Worm (Caenorhabditis elegans) whole organism, L2 larva: Measurements from ENCODE around the gene F37C12.14.

Experiments used
- Y55F3AM.14 ChIP-seq: fragments of 200-800 bp; sonication (Bioruptor generic); optimal IDR thresholded peaks from 2 replicates; lab custom pipeline; 2018; ENCODE audit warnings: mild to moderate bottlenecking, missing genetic modification characterization, missing compliant biosample characterization
- ZK546.5 ChIP-seq: sonication (generic microtip); optimal IDR thresholded peaks from 2 replicates; lab custom pipeline; 2017; ENCODE audit warnings: missing biosample characterization, missing genetic modification characterization
- alr-1 ChIP-seq: fragments of 150-350 bp; optimal IDR thresholded peaks from 2 replicates; lab custom pipeline; 2014; ENCODE audit warnings: missing biosample characterization, missing genetic modification characterization
- ama-1 ChIP-seq: fragments of 150-350 bp; optimal IDR thresholded peaks from 2 replicates; lab custom pipeline; 2018; ENCODE audit warnings: inconsistent platforms
- blmp-1 ChIP-seq: sonication (generic microtip); optimal IDR thresholded peaks from 2 replicates; lab custom pipeline; 2017; ENCODE audit warnings: missing genetic modification characterization, mild to moderate bottlenecking, missing compliant biosample characterization, antibody characterized with exemption, moderate library complexity; ENCODE audit not compliant: insufficient read depth
- ceh-82 ChIP-seq: fragments of 150-350 bp; optimal IDR thresholded peaks from 2 replicates; lab custom pipeline; 2014; ENCODE audit warnings: missing biosample characterization, missing genetic modification characterization
- crh-2 ChIP-seq: sonication (generic microtip); optimal IDR thresholded peaks from 2 replicates; lab custom pipeline; 2017; ENCODE audit warnings: missing biosample characterization, missing genetic modification characterization
- egl-27 ChIP-seq: sonication (generic microtip); optimal IDR thresholded peaks from 3 replicates; lab custom pipeline; 2017; ENCODE audit warnings: missing biosample characterization, missing genetic modification reagents, missing genetic modification characterization
- elt-3 ChIP-seq: sonication (generic microtip); optimal IDR thresholded peaks from 2 replicates; lab custom pipeline; 2017; ENCODE audit warnings: missing biosample characterization, missing genetic modification characterization
- gmeb-1 ChIP-seq: fragments of 150-350 bp; optimal IDR thresholded peaks from 2 replicates; lab custom pipeline; 2014; ENCODE audit warnings: missing biosample characterization, missing genetic modification characterization
- lin-11 ChIP-seq: fragments of 150-350 bp; sonication (generic microtip); optimal IDR thresholded peaks from 2 replicates; lab custom pipeline; 2014; ENCODE audit warnings: missing biosample characterization, missing genetic modification characterization, inconsistent platforms, mixed read lengths
- lin-13 ChIP-seq: fragments of 150-350 bp; optimal IDR thresholded peaks from 2 replicates; lab custom pipeline; 2014; ENCODE audit warnings: missing biosample characterization, missing genetic modification reagents, missing genetic modification characterization
- lin-39 ChIP-seq: fragments of 150-350 bp; optimal IDR thresholded peaks from 2 replicates; lab custom pipeline; 2014; ENCODE audit warnings: missing biosample characterization, missing genetic modification reagents, missing genetic modification characterization
- mab-5 ChIP-seq: fragments of 150-350 bp; optimal IDR thresholded peaks from 2 replicates; lab custom pipeline; 2014; ENCODE audit warnings: missing biosample characterization, missing genetic modification characterization
- mbf-1 ChIP-seq: sonication (generic microtip); optimal IDR thresholded peaks from 2 replicates; lab custom pipeline; 2017; ENCODE audit warnings: missing biosample characterization, missing genetic modification characterization
- nhr-10 ChIP-seq: sonication (generic microtip); optimal IDR thresholded peaks from 2 replicates; lab custom pipeline; 2017; ENCODE audit warnings: missing biosample characterization, missing genetic modification characterization
- nhr-11 ChIP-seq: fragments of 150-350 bp; optimal IDR thresholded peaks from 2 replicates; lab custom pipeline; 2014; ENCODE audit warnings: missing biosample characterization, missing genetic modification characterization
- nhr-12 ChIP-seq: fragments of 150-350 bp; optimal IDR thresholded peaks from 2 replicates; lab custom pipeline; 2014; ENCODE audit warnings: missing biosample characterization, missing genetic modification characterization
- nhr-129 ChIP-seq: fragments of 150-350 bp; optimal IDR thresholded peaks from 2 replicates; lab custom pipeline; 2014; ENCODE audit warnings: missing biosample characterization, missing genetic modification characterization
- nhr-21 ChIP-seq: fragments of 150-350 bp; optimal IDR thresholded peaks from 2 replicates; lab custom pipeline; 2014; ENCODE audit warnings: missing biosample characterization, missing genetic modification characterization
- nhr-23 ChIP-seq: fragments of 150-350 bp; optimal IDR thresholded peaks from 2 replicates; lab custom pipeline; 2014; ENCODE audit warnings: missing biosample characterization, missing genetic modification reagents, missing genetic modification characterization
- nhr-6 ChIP-seq: fragments of 150-350 bp; optimal IDR thresholded peaks from 2 replicates; lab custom pipeline; 2014; ENCODE audit warnings: missing biosample characterization, missing genetic modification characterization
- nhr-77 ChIP-seq: fragments of 150-350 bp; optimal IDR thresholded peaks from 2 replicates; lab custom pipeline; 2014; ENCODE audit warnings: missing biosample characterization, missing genetic modification characterization
- peb-1 ChIP-seq: fragments of 150-350 bp; optimal IDR thresholded peaks from 2 replicates; lab custom pipeline; 2014; ENCODE audit warnings: missing biosample characterization, missing genetic modification characterization
- skn-1 ChIP-seq: sonication (generic microtip); optimal IDR thresholded peaks from 2 replicates; lab custom pipeline; 2017; ENCODE audit warnings: missing biosample characterization, missing genetic modification characterization
- sma-3 ChIP-seq: sonication (generic microtip); optimal IDR thresholded peaks from 2 replicates; lab custom pipeline; 2016; ENCODE audit warnings: missing genetic modification reagents, missing genetic modification characterization, missing compliant biosample characterization
- sma-9 ChIP-seq, 2 experiments: fragments of 150-350 bp in 1 of 2; sonication (generic microtip) in 1 of 2; optimal IDR thresholded peaks; 2 replicates each; lab custom pipeline; 2014 to 2016; ENCODE audit warnings: missing genetic modification characterization in 2 of 2, mild to moderate bottlenecking in 1 of 2, missing biosample characterization in 1 of 2, missing compliant biosample characterization in 1 of 2, missing genetic modification reagents in 1 of 2, moderate library complexity in 1 of 2
- unc-39 ChIP-seq: fragments of 150-350 bp; optimal IDR thresholded peaks from 2 replicates; lab custom pipeline; 2014; ENCODE audit warnings: missing biosample characterization, missing genetic modification characterization
- unc-55 ChIP-seq: fragments of 150-350 bp; sonication (generic microtip); optimal IDR thresholded peaks from 3 replicates; lab custom pipeline; 2014; ENCODE audit warnings: missing biosample characterization, missing genetic modification reagents, missing genetic modification characterization
- zag-1 ChIP-seq: fragments of 150-350 bp; optimal IDR thresholded peaks from 2 replicates; lab custom pipeline; 2014; ENCODE audit warnings: missing biosample characterization, missing genetic modification characterization
- ztf-4 ChIP-seq: fragments of 150-350 bp; optimal IDR thresholded peaks from 2 replicates; lab custom pipeline; 2014; ENCODE audit warnings: missing biosample characterization, missing genetic modification characterization

F37C12.14 gene

DNA sequence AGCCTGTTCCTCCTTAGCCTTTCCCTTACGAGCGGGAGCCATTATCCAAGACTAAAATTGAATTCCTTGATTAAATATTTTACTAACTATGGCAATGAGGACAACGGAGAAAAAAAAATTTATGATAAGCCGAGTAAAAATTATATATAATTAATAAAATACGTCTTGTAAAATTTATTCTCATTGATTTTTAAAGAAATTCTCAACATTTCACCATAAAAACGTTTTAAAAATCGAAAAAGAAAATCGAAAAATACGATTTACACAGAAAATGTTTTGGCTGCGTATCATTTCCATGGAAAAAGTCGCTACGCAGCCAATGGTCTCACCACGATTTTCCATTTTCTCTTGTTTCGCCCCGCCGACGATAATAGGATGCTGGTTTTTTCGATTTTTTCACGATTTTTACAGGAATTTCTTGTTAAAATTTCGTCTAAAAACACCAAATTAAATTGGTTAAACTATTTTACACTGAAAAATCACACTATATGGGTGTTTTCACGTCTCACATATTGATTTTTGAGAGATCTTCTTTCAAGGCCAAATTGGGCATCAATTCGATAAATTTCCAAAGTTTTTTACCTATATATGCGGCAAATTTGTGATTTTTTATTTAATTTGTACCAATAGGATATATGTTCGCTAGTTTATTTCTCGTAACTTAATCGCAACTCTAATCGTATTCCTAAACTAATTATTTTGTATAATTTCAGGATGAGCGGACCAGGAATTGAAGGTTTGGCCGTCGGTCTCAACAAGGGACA, 5.7 kb downstream of the F37C12.14 start, which contains the start of the genes rps-14 and rpl-36 (continued):
- TF ChIP-seq sma-9 (GFP tag; optimal IDR thresholded peaks at IDR 0.05; lab: Kevin White, UChicago), result peak; percentile 88
- TF ChIP-seq sma-9 (tag; optimal IDR thresholded peaks at IDR 0.05; lab: Kevin White, UChicago), result no peak
- peak; percentile 94 for TF ChIP-seq crh-2 (tag; lab: Kevin White, UChicago)
- TF ChIP-seq nhr-12 (tag; lab: Kevin White, UChicago), result no peak
- peak; percentile 88 for TF ChIP-seq gmeb-1 (tag; lab: Kevin White, UChicago)
- TF ChIP-seq, all 48 proteins: peak for 29

DNA sequence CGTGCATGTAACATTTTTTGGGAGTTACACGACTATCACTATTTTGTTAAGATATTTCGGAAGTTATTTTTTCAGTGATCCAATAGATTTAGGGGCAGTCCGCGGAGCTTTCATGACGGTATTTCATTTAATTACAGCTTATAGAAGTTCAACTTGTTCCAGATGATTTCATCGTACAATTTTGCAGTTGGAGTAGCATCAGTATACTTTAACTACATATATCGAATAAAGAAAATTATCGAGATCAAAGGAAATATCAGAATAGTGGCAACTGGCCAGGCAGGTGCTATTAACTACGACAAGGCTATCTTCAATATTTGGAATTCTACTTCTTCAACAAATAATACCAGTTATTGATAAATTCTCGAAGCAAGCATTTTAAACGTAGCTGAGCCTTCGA, 6.9 kb downstream of the F37C12.14 start:
- TF ChIP-seq nhr-129 (tag; lab: Kevin White, UChicago) (no peak), alr-1 (tag; lab: Kevin White, UChicago) (no peak), ztf-4 (no peak), nhr-77 (no peak), mbf-1 (tag; lab: Kevin White, UChicago) (no peak), nhr-11 (tag; lab: Kevin White, UChicago) (no peak), unc-39 (tag; lab: Kevin White, UChicago) (no peak), ZK546.5 (no peak), crh-2 (tag; lab: Kevin White, UChicago) (no peak), egl-27 (tag; lab: Kevin White, UChicago) (no peak), skn-1 (no peak), zag-1 (tag; lab: Kevin White, UChicago) (no peak), sma-3 (no peak), ceh-82 (no peak), mab-5 (tag; lab: Kevin White, UChicago) (no peak)

DNA sequence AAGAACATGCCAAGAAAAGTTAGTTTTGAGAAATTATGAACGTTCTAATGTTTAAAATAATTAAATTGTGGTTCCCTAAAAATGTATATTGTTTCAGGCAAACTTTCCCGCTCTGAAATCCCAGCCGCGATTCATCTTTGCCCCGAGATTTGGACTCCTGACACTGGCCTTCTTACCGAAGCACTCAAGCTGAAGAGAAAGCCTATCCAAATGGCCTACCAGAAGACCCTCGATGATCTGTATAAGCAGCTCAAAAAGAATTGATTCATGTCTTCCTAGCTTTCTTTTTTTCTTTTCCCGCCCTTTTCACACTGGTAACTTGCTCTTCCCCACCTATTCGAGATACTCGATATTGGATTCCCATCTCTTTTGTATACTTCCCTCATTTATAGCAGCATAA, 15.3 kb downstream of the F37C12.14 start:
- TF ChIP-seq crh-2 (tag; lab: Kevin White, UChicago) (no peak), elt-3 (tag; lab: Kevin White, UChicago) (no peak), blmp-1 (tag; lab: Kevin White, UChicago) (no peak), egl-27 (tag; lab: Kevin White, UChicago) (no peak), sma-9 (GFP tag; optimal IDR thresholded peaks at IDR 0.05; lab: Kevin White, UChicago) (no peak), sma-9 (tag; optimal IDR thresholded peaks at IDR 0.05; lab: Kevin White, UChicago) (no peak), lin-13 (GFP tag; lab: Kevin White, UChicago) (no peak), Y55F3AM.14 (GFP tag; lab: Kevin White, UChicago) (no peak), nhr-10 (tag; lab: Kevin White, UChicago) (no peak), ama-1 (lab: Kevin White, UChicago) (no peak), lin-11 (no peak), ztf-4 (no peak), unc-55 (GFP tag; lab: Kevin White, UChicago) (no peak), gmeb-1 (tag; lab: Kevin White, UChicago) (no peak), nhr-21 (tag; lab: Kevin White, UChicago) (no peak)
- TF ChIP-seq, all 48 proteins: peak for 0

DNA sequence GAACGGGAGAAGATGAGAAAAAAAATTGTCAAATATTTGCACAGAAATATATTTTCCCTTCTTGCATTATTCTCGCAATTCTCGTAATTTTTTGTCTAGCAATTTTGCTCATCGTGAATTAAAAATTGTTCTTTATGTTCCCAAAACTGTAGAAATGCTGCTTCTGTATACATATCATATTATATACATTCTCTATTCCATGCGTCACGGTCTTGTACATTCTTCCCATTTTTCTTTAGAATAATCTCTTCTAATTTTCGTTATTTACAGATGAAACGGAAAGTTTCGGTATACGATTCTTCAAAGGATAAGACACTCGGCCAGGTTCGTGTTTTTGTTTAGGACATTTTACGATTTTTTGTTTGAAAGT, 17.8 kb downstream of the F37C12.14 start, which contains the start of gene acs-4:
Gene acs-4 (plus strand): TSS at position 271 of the 370 bp plus-strand sequence.
- TF ChIP-seq lin-39 (tag; lab: Kevin White, UChicago) (no peak), peb-1 (tag; lab: Kevin White, UChicago) (no peak), nhr-6 (no peak), nhr-23 (tag; lab: Kevin White, UChicago) (no peak), lin-11 (no peak), Y55F3AM.14 (GFP tag; lab: Kevin White, UChicago) (no peak), lin-13 (GFP tag; lab: Kevin White, UChicago) (no peak), gmeb-1 (tag; lab: Kevin White, UChicago) (no peak), nhr-77 (no peak), elt-3 (tag; lab: Kevin White, UChicago) (no peak)
